Worm (Caenorhabditis elegans): Measurements from ENCODE around the gene ebp-1.

DNA sequence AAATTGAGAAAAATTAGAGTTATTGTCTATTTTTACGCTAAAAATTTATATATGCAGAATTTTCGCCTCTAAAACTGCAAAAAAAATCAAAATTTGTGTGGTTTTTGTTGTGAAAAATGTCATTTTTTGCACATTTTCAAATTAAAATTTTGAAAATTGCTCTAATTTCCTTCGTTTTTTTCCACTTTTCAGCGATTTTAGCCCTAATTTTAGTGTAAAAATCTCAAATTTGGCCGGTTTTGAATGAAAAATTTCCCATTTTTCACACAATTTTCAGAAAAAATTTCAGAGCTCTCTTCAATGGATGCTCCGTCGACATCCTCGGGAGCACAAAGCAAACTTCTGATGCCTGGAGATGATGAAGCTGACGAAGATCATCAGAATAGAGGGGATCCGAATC, 55.0 kb downstream of the ebp-1 start, which contains the start of gene par-4:
- TF ChIP-seq klf-2 (GFP tag; conservative IDR thresholded peaks at IDR 0.05), result no peak
- TF ChIP-seq tab-1 (GFP tag; IDR thresholded peaks at IDR 0.05), result no peak

Data from whole organism, midembryonic.